ENCODE assay signal across 1 fruit fly cellular context in genomic region chr3R:30283940-30284339, dm6.
TF ChIP-seq lines count a peak whose summit lies in the region.

No protein-coding gene starts in this region.

TF ChIP-seq in whole organism, embryonic, 481 proteins besides CTCF, POLR2A, EP300 and RAD21 (continued from another document):
- TF ChIP-seq ham (GFP tag; IDR thresholded peaks at IDR 0.05; lab: Robert Waterston, UW) (no peak), Stat92E (GFP tag; optimal IDR thresholded peaks at IDR 0.05; lab: Kevin White, UChicago) (no peak), aop (GFP tag; IDR thresholded peaks at IDR 0.05; lab: Robert Waterston, UW) (no peak), nerfin-2 (GFP tag; IDR thresholded peaks at IDR 0.05; lab: Robert Waterston, UW; ENCODE audit: partially characterized antibody) (no peak), chm (GFP tag; IDR thresholded peaks at IDR 0.05; lab: Robert Waterston, UW) (no peak), Meics (GFP tag; optimal IDR thresholded peaks at IDR 0.05; lab: Kevin White, UChicago) (no peak), gce (GFP tag; IDR thresholded peaks at IDR 0.05; lab: Robert Waterston, UW) (no peak), CG10147 (GFP tag; optimal IDR thresholded peaks at IDR 0.05; lab: Kevin White, UChicago) (no peak), prd (optimal IDR thresholded peaks at IDR 0.05; lab: Kevin White, UChicago) (no peak), prd (GFP tag; IDR thresholded peaks at IDR 0.05; lab: Robert Waterston, UW) (peak; percentile 51), unc-4 (GFP tag; IDR thresholded peaks at IDR 0.05; lab: Robert Waterston, UW; ENCODE audit: partially characterized antibody) (no peak), gro (GFP tag; optimal IDR thresholded peaks at IDR 0.05; lab: Kevin White, UChicago) (no peak), lov (optimal IDR thresholded peaks at IDR 0.05; lab: Kevin White, UChicago) (no peak), lov (GFP tag; IDR thresholded peaks at IDR 0.05; lab: Robert Waterston, UW) (no peak), PHDP (tag; optimal IDR thresholded peaks at IDR 0.05; lab: Kevin White, UChicago) (peak; percentile 27), Ets97D (GFP tag; optimal IDR thresholded peaks at IDR 0.05; lab: Kevin White, UChicago) (no peak), CG34422 (GFP tag; IDR thresholded peaks at IDR 0.05; lab: Robert Waterston, UW) (0 out of 3 replicates have a peak, but pooled peaks have one; percentile 21), CG2875 (GFP tag; optimal IDR thresholded peaks at IDR 0.05; lab: Kevin White, UChicago) (no peak), HmgD (GFP tag; optimal IDR thresholded peaks at IDR 0.05; lab: Kevin White, UChicago) (no peak), psq (GFP tag; optimal IDR thresholded peaks at IDR 0.05; lab: Kevin White, UChicago) (no peak), CG17912 (GFP tag; optimal IDR thresholded peaks at IDR 0.05; lab: Kevin White, UChicago) (no peak), Vsx1 (GFP tag; optimal IDR thresholded peaks at IDR 0.05; lab: Kevin White, UChicago) (no peak), CG6272 (GFP tag; IDR thresholded peaks at IDR 0.05; lab: Robert Waterston, UW) (no peak), sisA (GFP tag; IDR thresholded peaks at IDR 0.05; lab: Robert Waterston, UW) (peak; percentile 35; the same call in 1 of the 2 replicates), knrl (GFP tag; IDR thresholded peaks at IDR 0.05; lab: Robert Waterston, UW; ENCODE audit: partially characterized antibody) (no peak), CG1529 (GFP tag; optimal IDR thresholded peaks at IDR 0.05; lab: Kevin White, UChicago) (no peak), CG31388 (GFP tag; optimal IDR thresholded peaks at IDR 0.05; lab: Kevin White, UChicago) (no peak), en (GFP tag; optimal IDR thresholded peaks at IDR 0.05; lab: Kevin White, UChicago) (no peak), Aef1 (GFP tag; IDR thresholded peaks at IDR 0.05; lab: Robert Waterston, UW) (no peak), Trl (optimal IDR thresholded peaks at IDR 0.05; lab: Kevin White, UChicago) (no peak), Trl (GFP tag; optimal IDR thresholded peaks at IDR 0.05; lab: Kevin White, UChicago) (no peak), kni (GFP tag; optimal IDR thresholded peaks at IDR 0.05; lab: Kevin White, UChicago) (no peak), CG12104 (GFP tag; optimal IDR thresholded peaks at IDR 0.05; lab: Kevin White, UChicago) (no peak), CG8944 (GFP tag; optimal IDR thresholded peaks at IDR 0.05; lab: Kevin White, UChicago) (no peak), pho (GFP tag; optimal IDR thresholded peaks at IDR 0.05; lab: Kevin White, UChicago) (no peak), Sox102F (GFP tag; optimal IDR thresholded peaks at IDR 0.05; lab: Kevin White, UChicago) (peak; percentile 65), Fer2 (tag; optimal IDR thresholded peaks at IDR 0.05; lab: Kevin White, UChicago) (no peak), CG7839 (tag; optimal IDR thresholded peaks at IDR 0.05; lab: Kevin White, UChicago) (peak; percentile 4), CG11456 (GFP tag; IDR thresholded peaks at IDR 0.05; lab: Robert Waterston, UW) (no peak), gt (GFP tag; IDR thresholded peaks at IDR 0.05; lab: Robert Waterston, UW) (no peak), CG17328 (GFP tag; IDR thresholded peaks at IDR 0.05; lab: Robert Waterston, UW) (peak; percentile 44; the same call in 1 of the 2 replicates), Atf-2 (GFP tag; optimal IDR thresholded peaks at IDR 0.05; lab: Kevin White, UChicago) (no peak), ro (GFP tag; IDR thresholded peaks at IDR 0.05; lab: Robert Waterston, UW) (no peak), ATbp (GFP tag; optimal IDR thresholded peaks at IDR 0.05; lab: Kevin White, UChicago) (no peak), klu (GFP tag; IDR thresholded peaks at IDR 0.05; lab: Robert Waterston, UW) (no peak), Mes4 (GFP tag; optimal IDR thresholded peaks at IDR 0.05; lab: Kevin White, UChicago) (no peak), CG14965 (GFP tag; optimal IDR thresholded peaks at IDR 0.05; lab: Kevin White, UChicago; ENCODE audit: borderline replicate concordance) (no peak), nau (GFP tag; optimal IDR thresholded peaks at IDR 0.05; lab: Kevin White, UChicago) (no peak), Sry-β (GFP tag; optimal IDR thresholded peaks at IDR 0.05; lab: Kevin White, UChicago) (no peak), CG14441 (GFP tag; IDR thresholded peaks at IDR 0.05; lab: Robert Waterston, UW) (no peak), MBD-R2 (GFP tag; IDR thresholded peaks at IDR 0.05; lab: Robert Waterston, UW) (no peak), bsh (GFP tag; optimal IDR thresholded peaks at IDR 0.05; lab: Kevin White, UChicago) (peak; percentile 46 to 65), Lim3 (GFP tag; IDR thresholded peaks at IDR 0.05; lab: Robert Waterston, UW) (no peak), Gsc (GFP tag; IDR thresholded peaks at IDR 0.05; lab: Robert Waterston, UW) (no peak), dmrt99B (tag; optimal IDR thresholded peaks at IDR 0.05; lab: Kevin White, UChicago) (peak; percentile 38), Spps (tag; optimal IDR thresholded peaks at IDR 0.05; lab: Kevin White, UChicago) (no peak), CG4617 (GFP tag; optimal IDR thresholded peaks at IDR 0.05; lab: Kevin White, UChicago; ENCODE audit: borderline replicate concordance) (no peak), gem (tag; optimal IDR thresholded peaks at IDR 0.05; lab: Kevin White, UChicago) (peak; percentile 55), CG8089 (GFP tag; optimal IDR thresholded peaks at IDR 0.05; lab: Kevin White, UChicago) (no peak), gcm (GFP tag; optimal IDR thresholded peaks at IDR 0.05; lab: Kevin White, UChicago) (peak; percentile 10), CG10431 (GFP tag; optimal IDR thresholded peaks at IDR 0.05; lab: Kevin White, UChicago) (no peak), B-H2 (GFP tag; optimal IDR thresholded peaks at IDR 0.05; lab: Kevin White, UChicago) (no peak), Atf6 (GFP tag; IDR thresholded peaks at IDR 0.05; lab: Robert Waterston, UW) (no peak), hkb (optimal IDR thresholded peaks at IDR 0.05; lab: Kevin White, UChicago) (no peak), hkb (GFP tag; IDR thresholded peaks at IDR 0.05; lab: Robert Waterston, UW) (0 out of 2 replicates have a peak, but pooled peaks have one; percentile 18), Drgx (GFP tag; IDR thresholded peaks at IDR 0.05; lab: Robert Waterston, UW) (peak; percentile 67), CG15011 (GFP tag; optimal IDR thresholded peaks at IDR 0.05; lab: Kevin White, UChicago) (no peak), CG11723 (GFP tag; optimal IDR thresholded peaks at IDR 0.05; lab: Kevin White, UChicago) (no peak), ken (GFP tag; IDR thresholded peaks at IDR 0.05; lab: Robert Waterston, UW) (no peak), CG11695 (GFP tag; IDR thresholded peaks at IDR 0.05; lab: Robert Waterston, UW) (0 out of 3 replicates have a peak, but pooled peaks have one; percentile 26), CG6254 (GFP tag; optimal IDR thresholded peaks at IDR 0.05; lab: Kevin White, UChicago) (no peak), ranshi (GFP tag; IDR thresholded peaks at IDR 0.05; lab: Robert Waterston, UW) (0 out of 2 replicates have a peak, but pooled peaks have one; percentile 4), eve (GFP tag; optimal IDR thresholded peaks at IDR 0.05; lab: Kevin White, UChicago) (no peak), unpg (GFP tag; optimal IDR thresholded peaks at IDR 0.05; lab: Kevin White, UChicago) (peak; percentile 38), Pdp1 (GFP tag; optimal IDR thresholded peaks at IDR 0.05; lab: Kevin White, UChicago) (no peak), CG6791 (GFP tag; IDR thresholded peaks at IDR 0.05; lab: Robert Waterston, UW; ENCODE audit: partially characterized antibody) (no peak), zfh1 (GFP tag; IDR thresholded peaks at IDR 0.05; lab: Robert Waterston, UW) (peak; percentile 49; the same call in 1 of the 3 replicates), CG17361 (GFP tag; IDR thresholded peaks at IDR 0.05; lab: Robert Waterston, UW) (0 out of 3 replicates have a peak, but pooled peaks have one; percentile 23), CG2199 (GFP tag; IDR thresholded peaks at IDR 0.05; lab: Robert Waterston, UW) (no peak), CG9876 (GFP tag; optimal IDR thresholded peaks at IDR 0.05; lab: Kevin White, UChicago) (no peak), dmrt11E (tag; optimal IDR thresholded peaks at IDR 0.05; lab: Kevin White, UChicago) (peak; percentile 28), z (GFP tag; IDR thresholded peaks at IDR 0.05; lab: Robert Waterston, UW) (0 out of 3 replicates have a peak, but pooled peaks have one; percentile 43), Side (GFP tag; optimal IDR thresholded peaks at IDR 0.05; lab: Kevin White, UChicago) (no peak), NC2β (GFP tag; optimal IDR thresholded peaks at IDR 0.05; lab: Kevin White, UChicago) (no peak), CG3726 (GFP tag; IDR thresholded peaks at IDR 0.05; lab: Robert Waterston, UW) (0 out of 3 replicates have a peak, but pooled peaks have one; percentile 14), CG12236 (GFP tag; optimal IDR thresholded peaks at IDR 0.05; lab: Kevin White, UChicago) (no peak), CG12071 (GFP tag; optimal IDR thresholded peaks at IDR 0.05; lab: Kevin White, UChicago) (no peak), Lhr (GFP tag; optimal IDR thresholded peaks at IDR 0.05; lab: Kevin White, UChicago) (no peak), NFAT (GFP tag; IDR thresholded peaks at IDR 0.05; lab: Robert Waterston, UW) (no peak), Hr51 (GFP tag; optimal IDR thresholded peaks at IDR 0.05; lab: Kevin White, UChicago) (peak in 1 of 2 experiments; percentile 22), CG9215 (GFP tag; IDR thresholded peaks at IDR 0.05; lab: Robert Waterston, UW) (no peak), slbo (GFP tag; IDR thresholded peaks at IDR 0.05; lab: Robert Waterston, UW) (no peak), CG14860 (GFP tag; IDR thresholded peaks at IDR 0.05; lab: Robert Waterston, UW; ENCODE audit: partially characterized antibody) (no peak), jumu (GFP tag; optimal IDR thresholded peaks at IDR 0.05; lab: Kevin White, UChicago) (no peak), CG10267 (tag; optimal IDR thresholded peaks at IDR 0.05; lab: Kevin White, UChicago) (no peak), CG2678 (tag; optimal IDR thresholded peaks at IDR 0.05; lab: Kevin White, UChicago) (no peak), fd96Cb (tag; optimal IDR thresholded peaks at IDR 0.05; lab: Kevin White, UChicago) (peak; percentile 9), pan (optimal IDR thresholded peaks at IDR 0.05; lab: Kevin White, UChicago) (no peak), pan (GFP tag; optimal IDR thresholded peaks at IDR 0.05 in 1 of 2, IDR thresholded peaks at IDR 0.05 in 1 of 2) (peak in 1 of 2 experiments; percentile 39), lab (GFP tag; optimal IDR thresholded peaks at IDR 0.05; lab: Kevin White, UChicago) (no peak)
